Fruit fly (Drosophila melanogaster): ENCODE measurements around the gene AIF.

The AIF gene

DNA sequence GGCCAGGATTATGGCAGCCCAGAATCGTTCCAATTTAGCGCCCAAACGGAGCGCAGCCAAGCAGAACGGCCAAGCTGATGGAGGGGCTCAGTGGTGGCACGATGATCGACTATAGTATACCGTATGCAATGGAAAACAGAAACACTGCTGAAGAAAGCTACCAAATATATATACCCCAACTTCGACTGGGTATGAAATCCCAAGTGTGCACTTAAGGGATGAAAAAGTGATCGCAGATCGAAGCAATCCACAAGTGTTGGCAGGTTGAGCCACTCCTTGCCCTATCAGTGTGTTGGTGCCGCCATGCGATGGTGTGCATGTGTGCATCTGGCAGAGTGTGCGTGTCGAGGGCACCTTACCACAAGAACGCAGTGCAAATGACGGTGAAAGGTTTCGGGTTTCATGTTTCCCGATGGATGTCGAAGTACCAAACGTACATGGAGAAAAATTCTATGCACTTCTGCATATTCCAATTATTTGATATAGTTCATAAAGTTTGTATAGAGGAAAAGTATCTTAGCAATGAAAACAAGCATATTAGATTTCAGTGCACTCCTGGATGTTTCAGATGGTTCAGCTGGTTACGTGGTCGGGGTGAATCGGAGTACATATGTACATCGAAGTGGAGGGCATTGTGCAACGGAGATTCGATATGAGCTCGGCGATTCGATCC is 30.6 kb downstream of the AIF start (continued):
- TF ChIP-seq CG8765 (GFP tag; IDR thresholded peaks at IDR 0.05) = peak; percentile 16; the same call in 1 of the 2 replicates
- no peak for TF ChIP-seq CG31388 (GFP tag; optimal IDR thresholded peaks at IDR 0.05)
- TF ChIP-seq unpg (GFP tag; optimal IDR thresholded peaks at IDR 0.05) = no peak
- TF ChIP-seq ems (GFP tag; optimal IDR thresholded peaks at IDR 0.05) = no peak
- peak; percentile 65 for TF ChIP-seq nerfin-2 (GFP tag; IDR thresholded peaks at IDR 0.05; ENCODE audit: partially characterized antibody)
- peak; percentile 22 for TF ChIP-seq hth (optimal IDR thresholded peaks at IDR 0.05)
- no peak for TF ChIP-seq esg (GFP tag; conservative IDR thresholded peaks at IDR 0.05)
- peak; percentile 67 for TF ChIP-seq row (GFP tag; IDR thresholded peaks at IDR 0.05)
- TF ChIP-seq CG33557 (GFP tag; optimal IDR thresholded peaks at IDR 0.05) = peak; percentile 1
- TF ChIP-seq CG14667 (GFP tag; IDR thresholded peaks at IDR 0.05) = no peak
- TF ChIP-seq CG16813 (GFP tag; IDR thresholded peaks at IDR 0.05; ENCODE audit: partially characterized antibody) = peak; percentile 63
- no peak for TF ChIP-seq grau (tag; optimal IDR thresholded peaks at IDR 0.05)
- no peak for TF ChIP-seq CG4707 (GFP tag; optimal IDR thresholded peaks at IDR 0.05)
- TF ChIP-seq prd (optimal IDR thresholded peaks at IDR 0.05) = no peak
- TF ChIP-seq prd (GFP tag; IDR thresholded peaks at IDR 0.05) = peak; percentile 39; the same call in 2 of the 3 replicates
- TF ChIP-seq CG15696 (tag; optimal IDR thresholded peaks at IDR 0.05) = peak; percentile 52
- TF ChIP-seq Blimp-1 (GFP tag; optimal IDR thresholded peaks at IDR 0.05) = no peak
- TF ChIP-seq ara (GFP tag; IDR thresholded peaks at IDR 0.05) = peak; percentile 20; the same call in 1 of the 2 replicates
- TF ChIP-seq HLHmδ (GFP tag; optimal IDR thresholded peaks at IDR 0.05) = peak; percentile 30
- TF ChIP-seq CG17802 (tag; optimal IDR thresholded peaks at IDR 0.05) = no peak
- no peak for TF ChIP-seq CG13123 (GFP tag; optimal IDR thresholded peaks at IDR 0.05)
- no peak for TF ChIP-seq CG12071 (GFP tag; optimal IDR thresholded peaks at IDR 0.05)

DNA sequence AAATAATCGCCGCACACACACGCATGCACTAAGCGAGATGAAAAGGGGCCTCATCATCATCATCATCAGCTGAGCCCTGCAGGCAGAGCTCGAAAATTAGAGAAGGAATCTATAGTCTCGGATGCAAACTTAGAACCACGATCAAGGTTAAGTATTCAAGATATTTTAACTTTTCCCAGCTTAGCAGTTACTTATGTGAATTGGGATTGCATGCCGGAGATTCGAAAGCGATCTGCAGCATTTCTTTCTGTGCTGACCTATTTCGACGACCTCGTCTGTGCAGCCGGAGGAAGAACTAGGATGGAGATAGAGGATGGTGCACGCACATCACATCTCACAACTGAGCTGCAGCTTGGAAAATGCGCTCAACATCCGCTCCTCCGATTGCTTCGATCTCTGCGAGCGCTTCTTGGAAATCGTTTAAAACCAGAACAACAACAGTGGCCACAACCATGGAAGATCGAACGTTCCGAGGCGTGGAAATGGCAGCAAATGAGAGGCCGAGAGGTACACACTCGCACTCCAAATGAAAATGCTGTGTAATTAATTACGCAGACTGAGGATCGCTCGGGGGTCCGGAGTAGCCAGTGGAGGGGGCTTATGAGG is 31.3 kb downstream of the AIF start:
- TF ChIP-seq Hr51 (GFP tag; optimal IDR thresholded peaks at IDR 0.05) (peak in 1 of 2 experiments; percentile 56), CG12219 (GFP tag; optimal IDR thresholded peaks at IDR 0.05) (peak; percentile 43), CG15601 (tag; optimal IDR thresholded peaks at IDR 0.05) (peak; percentile 56), Myb (GFP tag; optimal IDR thresholded peaks at IDR 0.05) (peak; percentile 12), CG12942 (GFP tag; optimal IDR thresholded peaks at IDR 0.05) (no peak), CG17829 (tag; optimal IDR thresholded peaks at IDR 0.05) (peak; percentile 85), CG6854 (GFP tag; optimal IDR thresholded peaks at IDR 0.05) (no peak), CG14050 (GFP tag; IDR thresholded peaks at IDR 0.05) (no peak), sr (GFP tag; IDR thresholded peaks at IDR 0.05) (no peak), slbo (GFP tag; IDR thresholded peaks at IDR 0.05) (no peak), CG10431 (GFP tag; optimal IDR thresholded peaks at IDR 0.05) (no peak), CG12236 (GFP tag; optimal IDR thresholded peaks at IDR 0.05) (peak; percentile 63), CG3065 (GFP tag; optimal IDR thresholded peaks at IDR 0.05) (peak; percentile 39), CG13287 (GFP tag; IDR thresholded peaks at IDR 0.05; ENCODE audit: partially characterized antibody) (no peak), CG13624 (GFP tag; optimal IDR thresholded peaks at IDR 0.05) (peak; percentile 11), klu (GFP tag; IDR thresholded peaks at IDR 0.05) (no peak), wdn (GFP tag; IDR thresholded peaks at IDR 0.05) (no peak), lola (GFP tag; optimal IDR thresholded peaks at IDR 0.05) (peak in 1 of 3 experiments; percentile 92), ac (GFP tag; optimal IDR thresholded peaks at IDR 0.05) (peak; percentile 92), hbn (GFP tag; IDR thresholded peaks at IDR 0.05; ENCODE audit: partially characterized antibody) (no peak), NC2α (GFP tag; optimal IDR thresholded peaks at IDR 0.05) (peak; percentile 62), hth (optimal IDR thresholded peaks at IDR 0.05) (no peak), Usf (GFP tag; optimal IDR thresholded peaks at IDR 0.05) (peak; percentile 81), CG10366 (GFP tag; IDR thresholded peaks at IDR 0.05) (peak; percentile 23; the same call in 1 of the 2 replicates), Camta (GFP tag; optimal IDR thresholded peaks at IDR 0.05) (peak; percentile 65), pan (optimal IDR thresholded peaks at IDR 0.05) (no peak), pan (GFP tag; optimal IDR thresholded peaks at IDR 0.05 in 1 of 2, IDR thresholded peaks at IDR 0.05 in 1 of 2) (peak in 1 of 2 experiments; percentile 16), CG10147 (GFP tag; optimal IDR thresholded peaks at IDR 0.05) (no peak)
